Fruit fly (Drosophila melanogaster): ENCODE measurements around the gene Mcm3.
A peak's percentile ranks its signal among the peaks of the same experiment; 100 is the strongest.

The Mcm3 gene

dm6 chrX:5329266-5329898 is 5.7 kb downstream of the Mcm3 start, which contains the start of the genes CG3309 and XRCC1 (continued):
- TF ChIP-seq CG11695 (GFP tag; IDR thresholded peaks at IDR 0.05) (no peak), CG12104 (GFP tag; optimal IDR thresholded peaks at IDR 0.05) (peak; percentile 19), CG10462 (GFP tag; optimal IDR thresholded peaks at IDR 0.05) (peak; percentile 24), al (GFP tag; IDR thresholded peaks at IDR 0.05) (peak; percentile 59), Lim3 (GFP tag; IDR thresholded peaks at IDR 0.05) (no peak), exex (tag; optimal IDR thresholded peaks at IDR 0.05) (no peak), D19B (GFP tag; optimal IDR thresholded peaks at IDR 0.05) (no peak), CG12299 (tag; optimal IDR thresholded peaks at IDR 0.05) (no peak), CG13296 (GFP tag; optimal IDR thresholded peaks at IDR 0.05) (no peak), tx (GFP tag; optimal IDR thresholded peaks at IDR 0.05) (no peak), Sry-β (GFP tag; optimal IDR thresholded peaks at IDR 0.05) (peak; percentile 98), Nf-YC (tag; optimal IDR thresholded peaks at IDR 0.05) (peak; percentile 50), CG18011 (GFP tag; optimal IDR thresholded peaks at IDR 0.05) (no peak), unpg (GFP tag; optimal IDR thresholded peaks at IDR 0.05) (peak; percentile 47), Atf3 (GFP tag; optimal IDR thresholded peaks at IDR 0.05) (no peak), sc (optimal IDR thresholded peaks at IDR 0.05) (no peak), sc (GFP tag; optimal IDR thresholded peaks at IDR 0.05) (no peak), Optix (GFP tag; IDR thresholded peaks at IDR 0.05) (no peak; the same call in 2 of the 3 replicates), Gsc (GFP tag; IDR thresholded peaks at IDR 0.05) (no peak), Stat92E (GFP tag; optimal IDR thresholded peaks at IDR 0.05) (no peak), B-H1 (GFP tag; IDR thresholded peaks at IDR 0.05) (no peak; the same call in 2 of the 3 replicates), CG32767 (GFP tag; IDR thresholded peaks at IDR 0.05) (no peak; the same call in 1 of the 2 replicates), Dp (GFP tag; optimal IDR thresholded peaks at IDR 0.05) (peak; percentile 31), CG12219 (GFP tag; optimal IDR thresholded peaks at IDR 0.05) (no peak), insv (GFP tag; optimal IDR thresholded peaks at IDR 0.05) (no peak), CG11398 (GFP tag; optimal IDR thresholded peaks at IDR 0.05) (no peak), HmgD (GFP tag; optimal IDR thresholded peaks at IDR 0.05) (no peak), CG10147 (GFP tag; optimal IDR thresholded peaks at IDR 0.05) (peak; percentile 14), mam (GFP tag; optimal IDR thresholded peaks at IDR 0.05) (peak; percentile 2), YL-1 (GFP tag; optimal IDR thresholded peaks at IDR 0.05) (peak; percentile 22), dan (GFP tag; IDR thresholded peaks at IDR 0.05) (no peak), CG6175 (GFP tag; IDR thresholded peaks at IDR 0.05) (no peak), CG1602 (GFP tag; optimal IDR thresholded peaks at IDR 0.05) (peak; percentile 23), pzg (GFP tag; optimal IDR thresholded peaks at IDR 0.05) (peak; percentile 25), Elba2 (GFP tag; optimal IDR thresholded peaks at IDR 0.05) (peak; percentile 20), trh (GFP tag; optimal IDR thresholded peaks at IDR 0.05) (no peak), Ssrp (tag; optimal IDR thresholded peaks at IDR 0.05) (peak; percentile 51), CG12236 (GFP tag; optimal IDR thresholded peaks at IDR 0.05) (no peak), zen2 (GFP tag; IDR thresholded peaks at IDR 0.05; ENCODE audit: partially characterized antibody) (peak; percentile 42; the same call in 1 of the 3 replicates), amos (GFP tag; IDR thresholded peaks at IDR 0.05; ENCODE audit: partially characterized antibody) (peak; percentile 86), bbx (GFP tag; IDR thresholded peaks at IDR 0.05; ENCODE audit: partially characterized antibody) (peak; percentile 76), Atf6 (GFP tag; IDR thresholded peaks at IDR 0.05) (peak; percentile 50; the same call in 1 of the 2 replicates), toy (GFP tag; IDR thresholded peaks at IDR 0.05) (no peak), Tbp (GFP tag; optimal IDR thresholded peaks at IDR 0.05) (no peak), CG12744 (GFP tag; optimal IDR thresholded peaks at IDR 0.05) (no peak), Rx (GFP tag; IDR thresholded peaks at IDR 0.05) (0 out of 2 replicates have a peak, but pooled peaks have one; percentile 13), CG2202 (tag; optimal IDR thresholded peaks at IDR 0.05) (no peak), CG16815 (GFP tag; optimal IDR thresholded peaks at IDR 0.05) (peak; percentile 23), repo (GFP tag; optimal IDR thresholded peaks at IDR 0.05) (no peak)
